Worm (Caenorhabditis elegans) whole organism, young adult: ENCODE results near the gene T28C6.7.

ENCODE experiments used
- K12H6.12 ChIP-seq: fragments of 200-800 bp; sonication (Bioruptor generic); optimal IDR thresholded peaks from 2 replicates; lab custom pipeline; 2018; ENCODE audit warnings: mild to moderate bottlenecking, missing genetic modification characterization, missing compliant biosample characterization
- T07F8.4 ChIP-seq: sonication (generic microtip); optimal IDR thresholded peaks from 2 replicates; lab custom pipeline; 2016; ENCODE audit warnings: mild to moderate bottlenecking, missing genetic modification characterization, moderate library complexity, missing compliant biosample characterization
- Y56A3A.18 ChIP-seq: fragments of 200-800 bp; sonication (Bioruptor generic); IDR thresholded peaks from 2 replicates; pipeline ENCODE4 v1.3.6; 2022; ENCODE audit warnings: missing genetic modification reagents, missing genetic modification characterization, missing compliant biosample characterization
- Y67H2A.10 ChIP-seq: fragments of 200-800 bp; sonication (Bioruptor generic); conservative IDR thresholded peaks from 2 replicates; pipeline ENCODE4 v1.3.6; 2022; ENCODE audit warnings: missing genetic modification reagents, missing genetic modification characterization, missing compliant biosample characterization
- aptf-3 ChIP-seq: fragments of 200-800 bp; sonication (Bioruptor generic); IDR thresholded peaks from 2 replicates; pipeline ENCODE4 v1.3.6; 2022; ENCODE audit warnings: missing genetic modification characterization, missing compliant biosample characterization
- attf-3 ChIP-seq: fragments of 200-800 bp; sonication (Bioruptor generic); conservative IDR thresholded peaks from 2 replicates; pipeline ENCODE4 v1.3.6; 2022; ENCODE audit warnings: missing genetic modification reagents, missing genetic modification characterization, missing compliant biosample characterization
- attf-5 ChIP-seq: fragments of 200-800 bp; sonication (Bioruptor generic); optimal IDR thresholded peaks from 2 replicates; lab custom pipeline; 2018; ENCODE audit warnings: mild to moderate bottlenecking, missing genetic modification characterization, missing compliant biosample characterization
- cebp-1 ChIP-seq, 2 experiments: fragments of 200-800 bp in 1 of 2; sonication (Bioruptor generic) in 1 of 2; sonication (generic microtip) in 1 of 2; IDR thresholded peaks in 1 of 2; optimal IDR thresholded peaks in 1 of 2; 2 replicates each; pipeline versions ENCODE4 v1.3.6 to Lab custom; 2017 to 2022; ENCODE audit warnings: missing compliant biosample characterization in 2 of 2, missing genetic modification characterization in 2 of 2, mild to moderate bottlenecking in 1 of 2, missing genetic modification reagents in 1 of 2, moderate library complexity in 1 of 2
- ceh-40 ChIP-seq: fragments of 200-800 bp; sonication (Bioruptor generic); IDR thresholded peaks from 2 replicates; pipeline ENCODE4 v1.3.6; 2022; ENCODE audit warnings: missing genetic modification characterization, missing compliant biosample characterization
- ceh-79 ChIP-seq: sonication (generic microtip); optimal IDR thresholded peaks from 2 replicates; lab custom pipeline; 2017; ENCODE audit warnings: mild to moderate bottlenecking, missing genetic modification characterization, missing compliant biosample characterization
- dox-1 ChIP-seq: fragments of 200-800 bp; sonication (Bioruptor generic); IDR thresholded peaks from 2 replicates; pipeline ENCODE4 v1.3.6; 2022; ENCODE audit warnings: missing genetic modification reagents, missing genetic modification characterization, missing compliant biosample characterization
- egl-18 ChIP-seq: fragments of 200-800 bp; sonication (Bioruptor generic); IDR thresholded peaks from 2 replicates; pipeline ENCODE4 v1.3.6; 2022; ENCODE audit warnings: missing genetic modification reagents, missing genetic modification characterization, missing compliant biosample characterization
- ets-4 ChIP-seq: fragments of 200-800 bp; sonication (Bioruptor generic); optimal IDR thresholded peaks from 2 replicates; lab custom pipeline; 2018; ENCODE audit warnings: mild to moderate bottlenecking, missing genetic modification characterization, missing compliant biosample characterization
- fkh-3 ChIP-seq: sonication (generic microtip); optimal IDR thresholded peaks from 2 replicates; lab custom pipeline; 2016; ENCODE audit warnings: mild to moderate bottlenecking, missing genetic modification characterization, missing compliant biosample characterization
- hlh-26 ChIP-seq: fragments of 200-800 bp; sonication (Bioruptor generic); conservative IDR thresholded peaks from 2 replicates; pipeline ENCODE4 v1.3.6; 2022; ENCODE audit warnings: missing genetic modification reagents, missing genetic modification characterization, missing compliant biosample characterization
- hmg-1.2 ChIP-seq: fragments of 200-800 bp; sonication (Bioruptor generic); IDR thresholded peaks from 2 replicates; pipeline ENCODE4 v1.3.6; 2022; ENCODE audit warnings: missing genetic modification reagents, missing genetic modification characterization, missing compliant biosample characterization
- lag-1 ChIP-seq: fragments of 200-800 bp; sonication (Bioruptor generic); IDR thresholded peaks from 2 replicates; pipeline ENCODE4 v1.3.6; 2022; ENCODE audit warnings: missing genetic modification reagents, missing genetic modification characterization, missing compliant biosample characterization
- let-526 ChIP-seq: fragments of 200-800 bp; sonication (Bioruptor generic); IDR thresholded peaks from 2 replicates; pipeline ENCODE4 v1.3.6; 2022; ENCODE audit warnings: missing genetic modification reagents, missing genetic modification characterization, missing compliant biosample characterization
- let-607 ChIP-seq, 2 experiments: fragments of 200-800 bp in 1 of 2; sonication (Bioruptor generic) in 1 of 2; sonication (generic microtip) in 1 of 2; optimal IDR thresholded peaks; 2 replicates each; lab custom pipeline; 2016 to 2018; ENCODE audit warnings: mild to moderate bottlenecking in 2 of 2, missing compliant biosample characterization in 2 of 2, missing genetic modification characterization in 2 of 2, moderate library complexity in 2 of 2, missing genotype in 1 of 2
- lin-26 ChIP-seq: fragments of 200-800 bp; sonication (Bioruptor generic); IDR thresholded peaks from 2 replicates; pipeline ENCODE4 v1.3.6; 2022; ENCODE audit warnings: missing genetic modification reagents, missing genetic modification characterization, missing compliant biosample characterization
- lin-40 ChIP-seq: sonication (generic microtip); optimal IDR thresholded peaks from 2 replicates; lab custom pipeline; 2016; ENCODE audit warnings: missing genetic modification characterization, mild to moderate bottlenecking, missing compliant biosample characterization, missing genotype, missing genetic modification reagents
- lir-1 ChIP-seq: fragments of 200-800 bp; sonication (Bioruptor generic); conservative IDR thresholded peaks from 2 replicates; pipeline ENCODE4 v1.3.6; 2022; ENCODE audit warnings: missing genetic modification reagents, missing genetic modification characterization, missing compliant biosample characterization
- lsy-27 ChIP-seq: sonication (generic microtip); optimal IDR thresholded peaks from 2 replicates; lab custom pipeline; 2017; ENCODE audit warnings: missing genetic modification characterization, mild to moderate bottlenecking, missing compliant biosample characterization, antibody characterized with exemption, missing genotype, borderline replicate concordance; ENCODE audit not compliant: insufficient read depth
- madf-10 ChIP-seq: sonication (generic microtip); optimal IDR thresholded peaks from 2 replicates; lab custom pipeline; 2016; ENCODE audit warnings: mild to moderate bottlenecking, missing genetic modification characterization, missing compliant biosample characterization
- madf-3 ChIP-seq: fragments of 200-800 bp; sonication (Bioruptor generic); IDR thresholded peaks from 2 replicates; pipeline ENCODE4 v1.3.6; 2022; ENCODE audit warnings: missing genetic modification reagents, missing genetic modification characterization, missing compliant biosample characterization
- madf-6 ChIP-seq: fragments of 200-800 bp; sonication (Bioruptor generic); IDR thresholded peaks from 2 replicates; pipeline ENCODE4 v1.3.6; 2022; ENCODE audit warnings: missing genetic modification reagents, missing genetic modification characterization, missing compliant biosample characterization
- mel-28 ChIP-seq: sonication (generic microtip); optimal IDR thresholded peaks from 2 replicates; lab custom pipeline; 2016; ENCODE audit warnings: borderline replicate concordance, mild to moderate bottlenecking, missing genetic modification characterization, missing compliant biosample characterization
- nfyb-1 ChIP-seq: fragments of 200-800 bp; sonication (Bioruptor generic); IDR thresholded peaks from 2 replicates; pipeline ENCODE4 v1.3.6; 2022; ENCODE audit warnings: missing genetic modification reagents, missing genetic modification characterization, missing compliant biosample characterization
- nhr-179 ChIP-seq: sonication (generic microtip); optimal IDR thresholded peaks from 2 replicates; lab custom pipeline; 2016; ENCODE audit warnings: mild to moderate bottlenecking, missing genetic modification characterization, missing compliant biosample characterization
- nhr-80 ChIP-seq: sonication (generic microtip); optimal IDR thresholded peaks from 2 replicates; lab custom pipeline; 2016; ENCODE audit warnings: missing genetic modification characterization, missing compliant biosample characterization
- nhr-90 ChIP-seq: sonication (generic microtip); optimal IDR thresholded peaks from 2 replicates; lab custom pipeline; 2016; ENCODE audit warnings: missing genotype, mild to moderate bottlenecking, missing genetic modification characterization, missing compliant biosample characterization
- pbrm-1 ChIP-seq: fragments of 200-800 bp; sonication (Bioruptor generic); IDR thresholded peaks from 2 replicates; pipeline ENCODE4 v1.3.6; 2022; ENCODE audit warnings: missing genetic modification reagents, missing genetic modification characterization, missing compliant biosample characterization
- pha-4 ChIP-seq: fragments of 150-350 bp; sonication (generic microtip); optimal IDR thresholded peaks from 2 replicates; lab custom pipeline; 2014; ENCODE audit warnings: missing biosample characterization, missing genetic modification reagents, missing genetic modification characterization
- snpc-1.3 ChIP-seq: sonication (generic microtip); optimal IDR thresholded peaks from 2 replicates; lab custom pipeline; 2017; ENCODE audit warnings: missing genetic modification characterization, mild to moderate bottlenecking, missing compliant biosample characterization, antibody characterized with exemption, moderate library complexity, missing genotype, missing genetic modification reagents; ENCODE audit not compliant: insufficient read depth
- tlf-1 ChIP-seq: fragments of 200-800 bp; sonication (Bioruptor generic); optimal IDR thresholded peaks from 2 replicates; lab custom pipeline; 2018; ENCODE audit warnings: mild to moderate bottlenecking, missing genetic modification characterization, missing compliant biosample characterization
- unc-130 ChIP-seq: sonication (generic microtip); optimal IDR thresholded peaks from 2 replicates; lab custom pipeline; 2016; ENCODE audit warnings: missing genetic modification reagents, missing genetic modification characterization, missing compliant biosample characterization
- unc-62 ChIP-seq: fragments of 150-350 bp; optimal IDR thresholded peaks from 2 replicates; lab custom pipeline; 2014; ENCODE audit warnings: missing biosample characterization, missing genetic modification reagents, missing genetic modification characterization
- ztf-18 ChIP-seq: sonication (generic microtip); optimal IDR thresholded peaks from 2 replicates; lab custom pipeline; 2016; ENCODE audit warnings: missing genotype, mild to moderate bottlenecking, missing genetic modification characterization, missing compliant biosample characterization
- ztf-26 ChIP-seq: sonication (generic microtip); optimal IDR thresholded peaks from 2 replicates; lab custom pipeline; 2017; ENCODE audit warnings: missing genetic modification characterization, missing compliant biosample characterization
- ztf-6 ChIP-seq: fragments of 200-800 bp; sonication (Bioruptor generic); IDR thresholded peaks from 2 replicates; pipeline ENCODE4 v1.3.6; 2022; ENCODE audit warnings: missing genetic modification reagents, missing genetic modification characterization, missing compliant biosample characterization

T28C6.7 gene

ce11 chrIV:8827500-8827899 is at the start of gene T28C6.7:
Gene T28C6.7 (plus strand): TSS chrIV:8827800.
- TF ChIP-seq Y56A3A.18 (no peak), Y67H2A.10 (GFP tag; lab: Robert Waterston, UW) (no peak), unc-62 (GFP tag; lab: Kevin White, UChicago) (no peak), snpc-1.3 (tag; lab: Kevin White, UChicago) (no peak), lir-1 (no peak), ztf-6 (GFP tag; lab: Robert Waterston, UW) (no peak), madf-6 (no peak), hmg-1.2 (GFP tag; lab: Robert Waterston, UW) (no peak), pbrm-1 (GFP tag; lab: Robert Waterston, UW) (no peak), pha-4 (no peak), lin-26 (no peak)

- TF ChIP-seq ceh-40 (GFP tag; lab: Robert Waterston, UW) (no peak), aptf-3 (no peak), fkh-3 (tag; lab: Kevin White, UChicago) (no peak), attf-3 (GFP tag; lab: Robert Waterston, UW) (no peak), dox-1 (GFP tag; lab: Robert Waterston, UW) (no peak), madf-3 (no peak), T07F8.4 (tag; lab: Kevin White, UChicago) (no peak), nhr-179 (tag; lab: Kevin White, UChicago) (no peak)
Observed at ce11 chrIV:8778045-8778444, 49.6 kb upstream of the T28C6.7 start, which contains the start of gene C33D9.6. Gene C33D9.6 (minus strand): TSS chrIV:8778145.

- no peak for TF ChIP-seq let-607 (tag; optimal IDR thresholded peaks at IDR 0.05; lab: Kevin White, UChicago)
- no peak for TF ChIP-seq mel-28 (tag; lab: Kevin White, UChicago)
- TF ChIP-seq lin-40, result peak; percentile 35
- 0 out of 2 replicates have a peak, but pooled peaks have one; percentile 23 for TF ChIP-seq lag-1
- no peak for TF ChIP-seq hlh-26 (GFP tag; lab: Robert Waterston, UW)
- no peak for TF ChIP-seq egl-18
- no peak for TF ChIP-seq tlf-1 (GFP tag; lab: Kevin White, UChicago)
- no peak for TF ChIP-seq nhr-90 (tag; lab: Kevin White, UChicago)
- TF ChIP-seq unc-130 (GFP tag; lab: Kevin White, UChicago), result no peak
- no peak for TF ChIP-seq ceh-79
- TF ChIP-seq hmg-1.2 (GFP tag; lab: Robert Waterston, UW), result peak; percentile 77
- peak; percentile 82 for TF ChIP-seq nhr-80
- TF ChIP-seq ztf-26 (tag; lab: Kevin White, UChicago), result no peak
- TF ChIP-seq unc-62 (GFP tag; lab: Kevin White, UChicago), result peak; percentile 19
- no peak for TF ChIP-seq lsy-27 (tag; lab: Kevin White, UChicago)
- TF ChIP-seq Y56A3A.18, result no peak
- peak; percentile 18 for TF ChIP-seq ets-4 (GFP tag; lab: Kevin White, UChicago)
- no peak for TF ChIP-seq T07F8.4 (tag; lab: Kevin White, UChicago)
- TF ChIP-seq K12H6.12 (tag; lab: Kevin White, UChicago), result peak; percentile 57
- TF ChIP-seq let-526, result 0 out of 2 replicates have a peak, but pooled peaks have one; percentile 21
- TF ChIP-seq cebp-1 (GFP tag; IDR thresholded peaks at IDR 0.05; lab: Robert Waterston, UW), result peak; percentile 41; the same call in 1 of the 2 replicates
- TF ChIP-seq cebp-1 (tag; optimal IDR thresholded peaks at IDR 0.05; lab: Kevin White, UChicago), result no peak
- peak; percentile 82 for TF ChIP-seq attf-5 (GFP tag; lab: Kevin White, UChicago)
- TF ChIP-seq ztf-18 (tag; lab: Kevin White, UChicago), result peak; percentile 42
- peak; percentile 34 for TF ChIP-seq madf-10 (tag; lab: Kevin White, UChicago)
- TF ChIP-seq nfyb-1 (GFP tag; lab: Robert Waterston, UW), result no peak
Observed at ce11 chrIV:8782172-8782571, 45.4 kb upstream of the T28C6.7 start.
